Fruit fly (Drosophila melanogaster): ENCODE data around the gene nAChRalpha6.

Gene nAChRalpha6

dm6 chr2L:9918020-9918959, 32.2 kb upstream of the nAChRalpha6 start, which contains the start of the genes CG5885 and CG4598 (continued):
- TF ChIP-seq Rel (GFP tag; optimal IDR thresholded peaks at IDR 0.05) (no peak), Rel (tag; optimal IDR thresholded peaks at IDR 0.05) (no peak), h (GFP tag; optimal IDR thresholded peaks at IDR 0.05) (peak; percentile 70)

dm6 chr2L:9915011-9915850, 29.2 kb upstream of the nAChRalpha6 start, which contains the start of gene yip2:
Gene yip2, plus strand, starts transcription at chr2L:9915253.
- TF ChIP-seq tai (GFP tag; optimal IDR thresholded peaks at IDR 0.05) (no peak), ey (GFP tag; optimal IDR thresholded peaks at IDR 0.05) (peak; percentile 42), OdsH (GFP tag; optimal IDR thresholded peaks at IDR 0.05) (peak; percentile 35), dsf (GFP tag; optimal IDR thresholded peaks at IDR 0.05; ENCODE audit: borderline replicate concordance) (peak; percentile 19), pan (optimal IDR thresholded peaks at IDR 0.05) (no peak), Sp1 (GFP tag; optimal IDR thresholded peaks at IDR 0.05) (peak; percentile 82), usp (GFP tag; optimal IDR thresholded peaks at IDR 0.05) (no peak), Myc (optimal IDR thresholded peaks at IDR 0.05) (no peak), GATAd (GFP tag; optimal IDR thresholded peaks at IDR 0.05) (no peak), Jra (GFP tag; optimal IDR thresholded peaks at IDR 0.05) (peak; percentile 85), rgr (GFP tag; optimal IDR thresholded peaks at IDR 0.05) (peak; percentile 61), brk (GFP tag; optimal IDR thresholded peaks at IDR 0.05) (no peak), Dif (GFP tag; optimal IDR thresholded peaks at IDR 0.05; ENCODE audit: partially characterized antibody) (no peak), lola (GFP tag; optimal IDR thresholded peaks at IDR 0.05) (no peak), jim (GFP tag; optimal IDR thresholded peaks at IDR 0.05) (no peak), CG32264 (GFP tag; optimal IDR thresholded peaks at IDR 0.05) (no peak), foxo (GFP tag; optimal IDR thresholded peaks at IDR 0.05) (peak; percentile 17 to 59), dl (GFP tag; optimal IDR thresholded peaks at IDR 0.05; ENCODE audit: insufficient read depth in 1 of 2, partially characterized antibody in 2 of 2) (no peak), CG9705 (GFP tag; optimal IDR thresholded peaks at IDR 0.05) (peak; percentile 48), fru (GFP tag; optimal IDR thresholded peaks at IDR 0.05) (peak; percentile 64), CrebA (GFP tag; optimal IDR thresholded peaks at IDR 0.05; ENCODE audit: borderline replicate concordance) (no peak), Vsx2 (GFP tag; optimal IDR thresholded peaks at IDR 0.05; ENCODE audit: partially characterized antibody) (no peak), Hr83 (GFP tag; optimal IDR thresholded peaks at IDR 0.05; ENCODE audit: poor library complexity, severe bottlenecking) (peak; percentile 22), psq (GFP tag; optimal IDR thresholded peaks at IDR 0.05) (peak; percentile 43), HLH106 (tag; optimal IDR thresholded peaks at IDR 0.05) (peak; percentile 35), N (GFP tag; optimal IDR thresholded peaks at IDR 0.05) (no peak), Dfd (GFP tag; optimal IDR thresholded peaks at IDR 0.05) (no peak), Mio (GFP tag; optimal IDR thresholded peaks at IDR 0.05) (no peak), br (GFP tag; optimal IDR thresholded peaks at IDR 0.05) (peak; percentile 65), Hr78 (GFP tag; optimal IDR thresholded peaks at IDR 0.05) (no peak), Hnf4 (GFP tag; optimal IDR thresholded peaks at IDR 0.05) (peak; percentile 100), sv (GFP tag; optimal IDR thresholded peaks at IDR 0.05) (peak; percentile 26), Abd-B (GFP tag; optimal IDR thresholded peaks at IDR 0.05) (no peak), dmrt93B (GFP tag; optimal IDR thresholded peaks at IDR 0.05) (no peak), Rel (GFP tag; optimal IDR thresholded peaks at IDR 0.05) (peak; percentile 86), Rel (tag; optimal IDR thresholded peaks at IDR 0.05) (peak; percentile 71), h (GFP tag; optimal IDR thresholded peaks at IDR 0.05) (peak; percentile 61), sage (GFP tag; optimal IDR thresholded peaks at IDR 0.05) (peak; percentile 58), woc (GFP tag; optimal IDR thresholded peaks at IDR 0.05) (peak; percentile 61)

Measured in whole organism, wandering third instar larva.